Worm (Caenorhabditis elegans) whole organism, late embryonic: ENCODE results near the gene dhhc-5.

Source experiments
- K09A11.1 ChIP-seq: sonication (generic microtip); optimal IDR thresholded peaks from 2 replicates; lab custom pipeline; 2017; ENCODE audit warnings: antibody characterized with exemption, mild to moderate bottlenecking, missing genetic modification characterization, missing compliant biosample characterization; ENCODE audit not compliant: insufficient read depth
- ama-1 ChIP-seq: fragments of 150-350 bp; optimal IDR thresholded peaks from 2 replicates; lab custom pipeline; 2014
- ceh-31 ChIP-seq: sonication (generic microtip); optimal IDR thresholded peaks from 2 replicates; lab custom pipeline; 2016; ENCODE audit warnings: missing genetic modification characterization, missing compliant biosample characterization
- ceh-34 ChIP-seq: sonication (generic microtip); optimal IDR thresholded peaks from 2 replicates; lab custom pipeline; 2016; ENCODE audit warnings: mild to moderate bottlenecking, missing genetic modification characterization, missing compliant biosample characterization
- madf-2 ChIP-seq: sonication (generic microtip); optimal IDR thresholded peaks from 2 replicates; lab custom pipeline; 2017; ENCODE audit warnings: missing genetic modification characterization, missing compliant biosample characterization
- nfya-1 ChIP-seq: sonication (generic microtip); optimal IDR thresholded peaks from 2 replicates; lab custom pipeline; 2017; ENCODE audit warnings: missing genetic modification characterization, mild to moderate bottlenecking, missing compliant biosample characterization, antibody characterized with exemption, moderate library complexity
- pqm-1 ChIP-seq: sonication (generic microtip); optimal IDR thresholded peaks from 2 replicates; lab custom pipeline; 2016; ENCODE audit warnings: missing genetic modification characterization, missing compliant biosample characterization
- tbx-7 ChIP-seq: sonication (generic microtip); optimal IDR thresholded peaks from 2 replicates; lab custom pipeline; 2016; ENCODE audit warnings: missing genotype, missing genetic modification characterization, missing compliant biosample characterization
- unc-3 ChIP-seq, 2 experiments: fragments of 200-800 bp in 1 of 2; sonication (Bioruptor generic) in 1 of 2; sonication (generic microtip) in 1 of 2; conservative IDR thresholded peaks in 1 of 2; optimal IDR thresholded peaks in 1 of 2; 2 replicates each; pipeline versions ENCODE4 v1.3.6 to Lab custom; 2016 to 2022; ENCODE audit warnings: missing compliant biosample characterization in 2 of 2, missing genetic modification characterization in 2 of 2, missing genetic modification reagents in 1 of 2

ce11 chrIII:6881745-6882144 lies 32.9 kb upstream of the dhhc-5 start:
- TF ChIP-seq ceh-31 (tag; lab: Kevin White, UChicago) (no peak), tbx-7 (tag; lab: Kevin White, UChicago) (no peak), ama-1 (lab: Kevin White, UChicago) (no peak), ceh-34 (tag; lab: Kevin White, UChicago) (no peak), pqm-1 (tag; lab: Kevin White, UChicago) (no peak), unc-3 (GFP tag; conservative IDR thresholded peaks at IDR 0.05; lab: Robert Waterston, UW) (no peak), unc-3 (tag; optimal IDR thresholded peaks at IDR 0.05; lab: Kevin White, UChicago) (no peak), nfya-1 (tag; lab: Kevin White, UChicago) (no peak), K09A11.1 (tag; lab: Kevin White, UChicago) (no peak), madf-2 (tag; lab: Kevin White, UChicago) (no peak)
